Worm (Caenorhabditis elegans) whole organism, late embryonic: ENCODE measurements around the gene jnk-1.

Experiments
- K02D7.2 ChIP-seq: sonication (generic microtip); optimal IDR thresholded peaks from 2 replicates; lab custom pipeline; 2017; ENCODE audit warnings: mild to moderate bottlenecking, missing genetic modification characterization, missing compliant biosample characterization
- ceh-22 ChIP-seq: sonication (generic microtip); optimal IDR thresholded peaks from 2 replicates; lab custom pipeline; 2017; ENCODE audit warnings: missing biosample characterization, missing genetic modification characterization
- ets-4 ChIP-seq: sonication (generic microtip); optimal IDR thresholded peaks from 2 replicates; lab custom pipeline; 2016; ENCODE audit warnings: missing genetic modification characterization, missing compliant biosample characterization
- fkh-10 ChIP-seq: fragments of 150-350 bp; optimal IDR thresholded peaks from 2 replicates; lab custom pipeline; 2014; ENCODE audit warnings: missing biosample characterization, missing genetic modification reagents, missing genetic modification characterization
- hlh-8 ChIP-seq: sonication (generic microtip); optimal IDR thresholded peaks from 2 replicates; lab custom pipeline; 2016; ENCODE audit warnings: missing genotype, missing genetic modification characterization, missing compliant biosample characterization
- npax-4 ChIP-seq: sonication (generic microtip); optimal IDR thresholded peaks from 2 replicates; lab custom pipeline; 2016; ENCODE audit warnings: missing genetic modification characterization, missing compliant biosample characterization
- rnt-1 ChIP-seq: sonication (generic microtip); optimal IDR thresholded peaks from 2 replicates; lab custom pipeline; 2016; ENCODE audit warnings: missing genetic modification characterization, missing compliant biosample characterization
- sox-4 ChIP-seq: sonication (generic microtip); optimal IDR thresholded peaks from 2 replicates; lab custom pipeline; 2017; ENCODE audit warnings: mild to moderate bottlenecking, missing genetic modification characterization, inconsistent platforms, missing compliant biosample characterization
- unc-86 ChIP-seq: sonication (generic microtip); optimal IDR thresholded peaks from 2 replicates; lab custom pipeline; 2016; ENCODE audit warnings: missing genetic modification characterization, missing compliant biosample characterization

DNA sequence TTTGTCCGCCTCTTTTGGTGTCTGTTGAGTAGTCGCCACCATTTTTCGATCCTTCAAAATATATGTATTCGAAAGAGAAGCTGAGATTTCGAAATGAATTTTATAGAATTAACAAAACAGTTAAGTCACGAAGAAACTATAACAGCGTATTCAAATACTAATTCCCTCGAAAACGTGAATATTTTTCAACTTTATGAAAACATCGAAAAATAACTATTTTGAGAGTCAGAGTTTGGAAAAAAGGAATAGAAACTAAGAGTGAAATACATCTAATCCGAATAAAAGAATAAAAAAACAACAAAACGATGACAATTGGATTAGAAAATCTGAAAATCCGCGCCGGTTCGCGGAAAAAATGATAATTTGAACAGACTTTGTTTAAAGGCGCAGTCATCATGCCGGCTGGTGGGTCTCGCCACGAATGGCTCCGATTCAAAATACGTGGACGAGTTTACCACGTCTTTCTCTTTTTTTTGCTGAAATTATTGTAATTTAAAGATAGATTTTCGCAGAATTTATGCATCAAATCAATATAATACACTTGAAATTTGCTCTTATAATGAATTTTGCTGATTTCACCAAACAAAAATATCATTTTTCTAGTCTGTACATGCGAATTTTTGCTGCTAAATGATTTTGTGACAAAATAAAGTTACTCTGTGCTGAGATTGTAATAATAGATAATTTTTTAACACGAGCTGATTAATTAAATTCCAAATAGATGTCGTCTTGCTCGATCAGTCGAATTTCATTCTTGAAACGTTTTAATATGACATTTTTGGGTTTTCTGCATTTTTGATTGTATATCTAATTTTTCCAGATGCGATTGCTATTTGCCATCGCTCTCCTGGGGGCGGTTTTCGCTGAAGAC, 47.3 kb upstream of the jnk-1 start, which contains the start of the genes rpn-1 and ribo-1:
- TF ChIP-seq K02D7.2 (tag; lab: Kevin White, UChicago) (no peak), unc-86 (no peak), ceh-22 (tag; lab: Kevin White, UChicago) (no peak), sox-4 (tag; lab: Kevin White, UChicago) (no peak), npax-4 (tag; lab: Kevin White, UChicago) (no peak), fkh-10 (GFP tag; lab: Kevin White, UChicago) (no peak), ets-4 (tag; lab: Kevin White, UChicago) (no peak), hlh-8 (no peak), rnt-1 (tag; lab: Kevin White, UChicago) (no peak)
